Fruit fly (Drosophila melanogaster): Measurements from ENCODE around the gene PpD6.

DNA sequence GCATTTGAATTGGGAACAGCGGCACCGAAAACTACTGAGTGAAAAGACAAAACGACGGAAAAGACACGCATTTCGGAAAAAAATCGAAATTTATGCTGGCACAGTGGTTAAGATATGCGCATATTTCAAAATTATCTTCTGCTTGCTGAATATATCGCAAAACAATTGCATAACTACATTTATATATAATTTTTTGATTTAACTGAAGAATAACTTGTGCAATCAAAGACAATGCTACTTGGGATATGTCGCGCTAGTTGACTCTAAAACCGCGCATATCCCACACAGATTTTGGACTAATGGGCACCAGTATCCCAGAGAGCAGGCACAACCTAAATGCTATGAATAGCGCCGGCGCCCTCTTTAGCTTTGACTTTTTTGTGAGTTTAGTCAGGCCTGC, 8.7 kb upstream of the PpD6 start:
- no peak for TF ChIP-seq CG8478 (optimal IDR thresholded peaks at IDR 0.05)
- TF ChIP-seq CTCF (optimal IDR thresholded peaks at IDR 0.05), result no peak

Measured in S2 (cell line).